Fruit fly (Drosophila melanogaster): Measurements from ENCODE around the gene CG43088.

DNA sequence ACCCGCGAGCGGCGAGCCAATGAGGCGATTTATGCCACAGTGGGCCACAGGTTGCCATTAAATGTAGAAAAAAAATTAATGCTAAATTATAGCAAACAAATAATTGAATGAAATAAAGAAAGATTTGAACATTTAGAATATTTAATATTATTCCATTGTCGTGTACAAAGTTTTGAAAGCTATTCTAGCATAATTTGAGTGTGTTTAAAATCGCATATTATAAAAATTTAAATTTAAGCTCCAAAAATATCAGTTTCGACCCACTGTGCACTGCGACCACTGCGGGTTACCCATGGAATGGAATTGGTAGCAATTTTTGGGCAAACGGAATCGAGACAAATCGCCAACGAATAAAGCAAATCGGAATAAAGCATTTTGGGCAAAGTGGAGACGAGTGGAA lies 41.7 kb downstream of the CG43088 start:
- TF ChIP-seq CG8478 (optimal IDR thresholded peaks at IDR 0.05) (no peak), CTCF (optimal IDR thresholded peaks at IDR 0.05) (no peak)
